Fruit fly (Drosophila melanogaster): ENCODE measurements around the gene CG33203.

The CG33203 gene

DNA sequence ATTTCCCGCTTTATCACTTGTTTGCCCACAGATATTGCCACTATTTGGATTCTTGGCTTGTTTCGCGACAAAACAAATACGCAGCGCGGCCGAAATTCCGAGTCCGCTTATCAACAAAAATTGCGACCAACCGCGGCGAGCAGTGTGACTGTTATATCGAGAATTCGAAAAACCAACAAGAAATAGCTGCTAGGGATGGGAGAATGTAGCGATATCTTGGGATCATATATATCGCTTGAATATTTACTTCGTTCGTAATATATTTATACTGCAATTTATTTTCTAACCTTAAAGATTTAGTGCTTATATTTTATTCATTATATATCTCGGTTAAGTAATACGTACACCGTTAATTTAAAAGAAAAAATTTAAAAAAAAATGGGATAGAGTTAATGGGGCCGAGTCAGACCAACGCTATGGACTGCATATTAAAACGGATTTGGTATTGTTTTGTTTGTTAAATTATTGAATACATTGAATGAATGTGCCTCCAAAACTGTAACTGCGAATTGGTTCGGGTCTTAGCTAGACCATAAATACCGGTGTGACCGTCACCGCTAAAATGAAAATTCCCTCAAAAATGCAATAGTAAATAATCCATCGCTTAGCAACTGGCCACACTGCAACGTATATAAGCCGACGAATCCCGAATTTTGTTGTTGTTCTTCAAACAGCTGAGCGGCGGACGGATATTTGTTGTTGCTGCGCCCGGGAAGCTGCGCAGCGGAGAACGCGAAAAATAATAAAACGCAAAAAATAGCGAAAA lies 42.7 kb downstream of the CG33203 start, which contains the start of the genes Apc and spg:
Apc (minus strand) TSS at position 138 of the 766 bp plus-strand sequence.
spg (plus strand) TSS at position 660 of the 766 bp plus-strand sequence.
- TF ChIP-seq Snoo (tag; optimal IDR thresholded peaks at IDR 0.05) (peak; percentile 5), CG34367 (tag; optimal IDR thresholded peaks at IDR 0.05) (no peak), Pif1A (GFP tag; optimal IDR thresholded peaks at IDR 0.05) (peak; percentile 53), CG9948 (tag; optimal IDR thresholded peaks at IDR 0.05) (no peak), fd96Ca (GFP tag; IDR thresholded peaks at IDR 0.05) (peak; percentile 51; the same call in 1 of the 3 replicates), Ets98B (GFP tag; IDR thresholded peaks at IDR 0.05) (peak; percentile 69), CG12605 (GFP tag; IDR thresholded peaks at IDR 0.05) (peak; percentile 45; the same call in 1 of the 2 replicates), gl (tag; optimal IDR thresholded peaks at IDR 0.05) (no peak), Pif1B (GFP tag; optimal IDR thresholded peaks at IDR 0.05) (peak; percentile 31), rn (GFP tag; IDR thresholded peaks at IDR 0.05) (no peak)

DNA sequence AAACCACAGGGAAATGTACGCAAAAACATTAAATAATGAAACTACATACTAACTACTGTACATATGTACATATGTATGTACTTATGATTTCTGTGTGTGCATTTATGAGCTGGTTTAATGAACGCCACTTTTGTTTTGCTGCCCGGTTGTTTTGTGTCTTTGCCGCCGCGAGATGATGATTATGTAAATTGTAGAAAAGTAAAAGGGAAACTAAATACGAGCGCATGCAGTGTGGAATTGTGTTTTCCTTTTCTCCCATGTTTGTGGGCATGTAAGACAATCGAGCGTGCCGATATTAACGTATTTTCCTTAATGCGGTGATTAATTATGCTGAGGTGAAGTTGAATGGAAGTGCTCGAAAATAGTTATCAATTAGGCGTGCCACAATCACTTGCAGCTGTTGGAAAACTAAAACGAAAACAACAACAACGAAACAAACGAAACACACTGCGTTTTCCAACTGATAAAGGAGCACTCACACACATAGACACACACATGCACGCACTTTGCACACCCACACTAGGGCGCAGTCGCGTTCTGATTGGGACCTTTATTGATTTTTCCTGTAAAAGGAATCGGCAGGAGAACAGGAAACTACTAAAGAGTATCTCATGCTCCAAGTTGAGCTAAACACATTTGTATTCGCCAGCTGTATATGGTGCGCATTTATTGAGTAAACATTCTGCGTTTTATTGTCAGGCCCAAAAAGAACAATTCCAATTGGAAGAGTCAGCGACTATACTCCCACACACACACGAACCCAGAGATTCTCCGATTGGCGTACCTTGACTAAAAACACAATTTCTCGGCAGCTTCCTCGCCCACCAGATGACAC lies 43.5 kb downstream of the CG33203 start:
- TF ChIP-seq CG12605 (GFP tag; IDR thresholded peaks at IDR 0.05) (no peak), EcR (GFP tag; optimal IDR thresholded peaks at IDR 0.05) (no peak), CG8159 (tag; optimal IDR thresholded peaks at IDR 0.05) (no peak), CG14655 (GFP tag; optimal IDR thresholded peaks at IDR 0.05) (no peak), fd96Ca (GFP tag; IDR thresholded peaks at IDR 0.05) (no peak), Pif1A (GFP tag; optimal IDR thresholded peaks at IDR 0.05) (no peak), CG34367 (tag; optimal IDR thresholded peaks at IDR 0.05) (no peak)

DNA sequence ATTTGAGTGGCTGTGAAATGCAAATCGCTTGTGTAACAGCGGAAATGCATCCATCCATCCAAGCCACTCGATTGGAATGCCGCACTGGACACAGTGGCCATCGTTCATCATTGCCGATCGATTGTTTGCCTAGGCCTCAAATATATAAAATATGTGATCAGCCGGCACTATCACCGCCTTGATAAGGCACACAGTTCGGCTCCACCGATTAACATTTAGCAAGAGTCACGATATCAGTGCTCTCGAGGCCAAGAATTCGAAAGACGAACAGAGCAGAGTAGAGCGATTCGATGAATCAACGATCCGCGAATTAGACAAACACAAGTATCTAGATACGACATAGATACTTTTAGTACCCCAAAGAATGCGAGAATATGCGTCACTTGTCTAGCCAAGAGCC lies 45.1 kb downstream of the CG33203 start:
- TF ChIP-seq CG8301 (tag; optimal IDR thresholded peaks at IDR 0.05) (no peak), CG34367 (tag; optimal IDR thresholded peaks at IDR 0.05) (no peak), D1 (tag; optimal IDR thresholded peaks at IDR 0.05) (no peak), fd96Ca (GFP tag; IDR thresholded peaks at IDR 0.05) (no peak), CG15710 (tag; optimal IDR thresholded peaks at IDR 0.05) (no peak), rn (GFP tag; IDR thresholded peaks at IDR 0.05) (no peak), CG10348 (GFP tag; IDR thresholded peaks at IDR 0.05) (no peak), CG17806 (tag; optimal IDR thresholded peaks at IDR 0.05) (no peak), Pif1B (GFP tag; optimal IDR thresholded peaks at IDR 0.05) (no peak), Ets98B (GFP tag; IDR thresholded peaks at IDR 0.05) (no peak), Pif1A (GFP tag; optimal IDR thresholded peaks at IDR 0.05) (no peak), gl (tag; optimal IDR thresholded peaks at IDR 0.05) (no peak), CG12605 (GFP tag; IDR thresholded peaks at IDR 0.05) (no peak), CG9948 (tag; optimal IDR thresholded peaks at IDR 0.05) (no peak), EcR (GFP tag; optimal IDR thresholded peaks at IDR 0.05) (no peak), CG4496 (GFP tag; IDR thresholded peaks at IDR 0.05) (no peak), CG13204 (GFP tag; optimal IDR thresholded peaks at IDR 0.05) (no peak), CG8159 (tag; optimal IDR thresholded peaks at IDR 0.05) (no peak), CG32121 (GFP tag; IDR thresholded peaks at IDR 0.05) (no peak), Snoo (tag; optimal IDR thresholded peaks at IDR 0.05) (no peak)

dm6 chr3R:28841968-28842367 lies 45.5 kb downstream of the CG33203 start:
- TF ChIP-seq CG10348 (GFP tag; IDR thresholded peaks at IDR 0.05) (no peak), CG13204 (GFP tag; optimal IDR thresholded peaks at IDR 0.05) (no peak), D1 (tag; optimal IDR thresholded peaks at IDR 0.05) (no peak), CG32121 (GFP tag; IDR thresholded peaks at IDR 0.05) (peak; percentile 29; the same call in 1 of the 2 replicates), Ets98B (GFP tag; IDR thresholded peaks at IDR 0.05) (peak; percentile 48), gl (tag; optimal IDR thresholded peaks at IDR 0.05) (no peak), CG14655 (GFP tag; optimal IDR thresholded peaks at IDR 0.05) (no peak), CG17806 (tag; optimal IDR thresholded peaks at IDR 0.05) (peak; percentile 13), rn (GFP tag; IDR thresholded peaks at IDR 0.05) (no peak), CG15710 (tag; optimal IDR thresholded peaks at IDR 0.05) (peak; percentile 10), CG8159 (tag; optimal IDR thresholded peaks at IDR 0.05) (peak; percentile 50), fd96Ca (GFP tag; IDR thresholded peaks at IDR 0.05) (no peak), CG34367 (tag; optimal IDR thresholded peaks at IDR 0.05) (no peak), CG8301 (tag; optimal IDR thresholded peaks at IDR 0.05) (peak; percentile 70), CG4496 (GFP tag; IDR thresholded peaks at IDR 0.05) (peak; percentile 34; the same call in 1 of the 3 replicates)

dm6 chr3R:28840620-28841019 lies 46.9 kb downstream of the CG33203 start:
- TF ChIP-seq CG4496 (GFP tag; IDR thresholded peaks at IDR 0.05) (0 out of 3 replicates have a peak, but pooled peaks have one; percentile 27), EcR (GFP tag; optimal IDR thresholded peaks at IDR 0.05) (peak; percentile 58), CG9948 (tag; optimal IDR thresholded peaks at IDR 0.05) (no peak)

Data from whole organism, pupa.